Worm (Caenorhabditis elegans) whole organism, midembryonic: Measurements from ENCODE around the gene srb-12.

Experiments used
- T22C8.4 ChIP-seq: fragments of 200-800 bp; sonication (Bioruptor generic); IDR thresholded peaks from 2 replicates; pipeline ENCODE4 v1.3.6; 2022; ENCODE audit warnings: missing genetic modification characterization, missing compliant biosample characterization
- cog-1 ChIP-seq: sonication (generic microtip); optimal IDR thresholded peaks from 2 replicates; lab custom pipeline; 2016; ENCODE audit warnings: missing genetic modification characterization, missing compliant biosample characterization
- flt-1 ChIP-seq: fragments of 200-800 bp; sonication (Bioruptor generic); IDR thresholded peaks from 2 replicates; pipeline ENCODE4 v1.3.6; 2022; ENCODE audit warnings: missing genetic modification characterization, missing compliant biosample characterization
- klf-2 ChIP-seq: fragments of 200-800 bp; sonication (Bioruptor generic); conservative IDR thresholded peaks from 2 replicates; pipeline ENCODE4 v1.3.6; 2022; ENCODE audit warnings: missing genetic modification reagents, missing genetic modification characterization, missing compliant biosample characterization
- med-1 ChIP-seq: sonication (generic microtip); optimal IDR thresholded peaks from 2 replicates; lab custom pipeline; 2017; ENCODE audit warnings: missing genetic modification characterization, mild to moderate bottlenecking, missing compliant biosample characterization, antibody characterized with exemption, missing genetic modification reagents; ENCODE audit not compliant: insufficient read depth
- ref-1 ChIP-seq: fragments of 200-800 bp; sonication (Bioruptor generic); conservative IDR thresholded peaks from 2 replicates; pipeline ENCODE4 v1.3.6; 2022; ENCODE audit warnings: missing genetic modification reagents, missing genetic modification characterization, missing compliant biosample characterization
- tab-1 ChIP-seq: fragments of 200-800 bp; sonication (Bioruptor generic); IDR thresholded peaks from 2 replicates; pipeline ENCODE4 v1.3.6; 2022; ENCODE audit warnings: missing genetic modification characterization, missing compliant biosample characterization
- ztf-23 ChIP-seq: fragments of 200-800 bp; sonication (Bioruptor generic); IDR thresholded peaks from 2 replicates; pipeline ENCODE4 v1.3.6; 2022; ENCODE audit warnings: missing genetic modification reagents, missing genetic modification characterization, missing compliant biosample characterization
- ztf-29 ChIP-seq: fragments of 200-800 bp; sonication (Bioruptor generic); IDR thresholded peaks from 2 replicates; pipeline ENCODE4 v1.3.6; 2022; ENCODE audit warnings: missing genetic modification reagents, missing genetic modification characterization, missing compliant biosample characterization

Gene srb-12

ce11 chrII:5154540-5154939 lies at the start of gene srb-12:
Gene srb-12 (minus strand): TSS chrII:5154640.
- TF ChIP-seq T22C8.4: no peak
- TF ChIP-seq ref-1 (GFP tag; lab: Robert Waterston, UW): no peak

ce11 chrII:5202930-5203329 lies 48.5 kb upstream of the srb-12 start, which contains the start of gene ampd-1:
Gene ampd-1 (plus strand): TSS chrII:5203322.
- no peak for TF ChIP-seq cog-1 (tag; lab: Kevin White, UChicago)
- no peak for TF ChIP-seq ztf-29 (GFP tag; lab: Robert Waterston, UW)
- no peak for TF ChIP-seq T22C8.4
- TF ChIP-seq med-1 (GFP tag; lab: Kevin White, UChicago): no peak
- no peak for TF ChIP-seq ref-1 (GFP tag; lab: Robert Waterston, UW)
- no peak for TF ChIP-seq tab-1 (GFP tag; lab: Robert Waterston, UW)
- TF ChIP-seq ztf-23 (GFP tag; lab: Robert Waterston, UW): no peak

DNA sequence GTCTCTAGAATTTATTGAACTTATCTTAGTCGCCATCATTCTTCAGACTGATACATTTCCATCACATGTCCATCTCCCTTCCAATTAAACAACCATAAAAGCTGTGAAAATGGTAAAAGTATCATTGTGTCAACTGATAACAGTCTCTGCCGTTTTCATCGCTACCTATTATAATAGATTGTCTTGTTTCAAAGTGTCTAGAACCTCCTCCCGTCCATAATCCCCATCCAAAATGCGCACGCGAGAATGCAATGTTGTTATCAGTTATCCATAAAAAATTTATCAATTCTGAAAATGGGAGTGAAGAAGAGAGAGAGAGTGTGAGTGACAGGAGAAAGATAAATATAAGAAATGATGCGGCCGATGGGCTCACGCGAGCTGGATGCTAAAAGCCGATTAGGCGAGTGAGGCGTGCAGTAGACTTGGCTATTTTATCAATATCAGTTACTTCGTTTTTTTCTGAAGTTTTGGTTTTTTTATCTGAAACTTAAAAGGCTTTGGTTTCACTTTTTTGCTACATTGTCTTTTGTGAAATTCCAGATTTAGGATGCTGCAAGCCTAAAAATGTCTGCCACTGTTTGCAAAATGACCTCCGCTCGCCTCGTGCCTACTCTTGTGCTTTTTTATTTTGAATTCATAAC lies 47.6 kb upstream of the srb-12 start:
- TF ChIP-seq T22C8.4: no peak
- no peak for TF ChIP-seq flt-1 (GFP tag; lab: Robert Waterston, UW)
- TF ChIP-seq ztf-29 (GFP tag; lab: Robert Waterston, UW): no peak
- no peak for TF ChIP-seq klf-2 (GFP tag; lab: Robert Waterston, UW)
- no peak for TF ChIP-seq tab-1 (GFP tag; lab: Robert Waterston, UW)
- TF ChIP-seq ref-1 (GFP tag; lab: Robert Waterston, UW): no peak
- TF ChIP-seq ztf-23 (GFP tag; lab: Robert Waterston, UW): no peak
- TF ChIP-seq med-1 (GFP tag; lab: Kevin White, UChicago): no peak
- no peak for TF ChIP-seq cog-1 (tag; lab: Kevin White, UChicago)

DNA sequence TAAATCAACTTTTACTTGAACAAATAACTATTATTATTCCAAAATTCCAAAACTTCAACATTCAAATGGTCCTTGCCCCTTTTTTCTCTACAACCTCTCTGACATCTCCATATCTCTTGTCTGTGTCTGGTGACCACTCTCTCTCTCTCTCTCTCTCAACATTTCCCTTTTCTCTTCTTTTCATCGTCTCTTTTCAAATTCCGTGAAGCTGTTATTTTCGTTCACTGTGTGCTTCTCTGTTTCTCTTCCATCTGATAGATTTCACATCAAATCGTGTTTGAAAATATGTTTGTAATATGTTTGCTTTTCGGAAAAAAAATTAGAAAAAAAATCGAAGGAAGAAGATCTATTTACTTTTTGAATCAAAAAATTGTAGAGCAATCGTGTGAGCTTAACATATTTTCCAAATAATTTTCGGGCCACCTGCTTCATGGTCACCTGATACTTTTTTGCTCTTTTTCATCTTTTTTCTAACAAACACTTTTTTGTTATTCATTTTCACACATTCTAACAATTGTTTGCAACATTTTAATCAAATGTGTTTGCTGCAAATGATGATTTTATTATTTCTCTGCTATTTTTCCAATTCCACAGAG lies 46.6 kb upstream of the srb-12 start:
- TF ChIP-seq klf-2 (GFP tag; lab: Robert Waterston, UW) (no peak), flt-1 (GFP tag; lab: Robert Waterston, UW) (no peak), cog-1 (tag; lab: Kevin White, UChicago) (no peak), ztf-29 (GFP tag; lab: Robert Waterston, UW) (no peak), tab-1 (GFP tag; lab: Robert Waterston, UW) (no peak)

DNA sequence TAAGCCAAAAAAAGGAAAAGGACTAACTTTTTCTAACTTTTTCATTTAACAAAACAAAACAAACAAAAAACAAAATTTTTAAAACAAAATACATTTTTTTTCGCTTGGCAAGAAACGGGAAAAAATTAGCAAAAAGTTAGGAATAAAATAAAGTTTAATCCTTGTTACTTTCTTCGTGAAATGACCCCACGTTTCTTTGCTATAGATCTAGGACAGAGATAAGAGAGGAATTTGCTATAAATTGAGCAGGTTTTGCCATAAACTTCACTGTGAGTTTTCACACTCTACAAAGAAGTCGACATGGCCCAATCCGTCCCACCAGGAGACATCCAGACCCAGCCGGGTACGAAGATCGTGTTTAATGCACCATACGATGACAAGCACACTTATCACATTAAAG lies 45.1 kb upstream of the srb-12 start, which contains the start of gene msp-50:
TSS of gene msp-50 (plus strand) at position 301 of the 400 bp plus-strand sequence.
- TF ChIP-seq flt-1 (GFP tag; lab: Robert Waterston, UW) (no peak), cog-1 (tag; lab: Kevin White, UChicago) (no peak), klf-2 (GFP tag; lab: Robert Waterston, UW) (no peak), ref-1 (GFP tag; lab: Robert Waterston, UW) (no peak), med-1 (GFP tag; lab: Kevin White, UChicago) (no peak), ztf-29 (GFP tag; lab: Robert Waterston, UW) (no peak), ztf-23 (GFP tag; lab: Robert Waterston, UW) (no peak), tab-1 (GFP tag; lab: Robert Waterston, UW) (no peak), T22C8.4 (no peak)

DNA sequence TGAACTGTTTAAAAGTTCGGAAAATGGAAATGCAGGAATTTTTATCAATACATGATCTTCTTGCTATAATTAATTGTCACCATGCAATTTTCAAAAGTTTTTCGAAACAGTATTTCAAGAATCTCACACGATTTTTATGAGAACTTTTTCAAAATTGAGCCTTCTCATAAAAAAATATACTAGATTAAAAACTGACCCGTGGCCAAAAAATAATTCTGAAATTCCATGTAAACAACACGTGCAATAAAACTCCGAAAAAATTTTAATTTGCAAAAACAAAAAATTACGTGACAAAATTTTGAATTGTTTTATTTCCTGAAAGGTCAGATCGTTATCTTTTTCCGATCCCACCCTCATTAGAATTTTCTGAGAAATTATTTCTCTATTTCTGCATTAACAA lies 41.1 kb upstream of the srb-12 start, which contains the start of gene C34F11.5:
TSS of gene C34F11.5 (plus strand) at position 301 of the 400 bp plus-strand sequence.
- no peak for TF ChIP-seq T22C8.4
- TF ChIP-seq flt-1 (GFP tag; lab: Robert Waterston, UW): no peak
- no peak for TF ChIP-seq ztf-23 (GFP tag; lab: Robert Waterston, UW)
- TF ChIP-seq ref-1 (GFP tag; lab: Robert Waterston, UW): no peak
- TF ChIP-seq tab-1 (GFP tag; lab: Robert Waterston, UW): no peak
- TF ChIP-seq cog-1 (tag; lab: Kevin White, UChicago): no peak
- no peak for TF ChIP-seq ztf-29 (GFP tag; lab: Robert Waterston, UW)
- no peak for TF ChIP-seq med-1 (GFP tag; lab: Kevin White, UChicago)

ce11 chrII:5194066-5194465 lies 39.6 kb upstream of the srb-12 start, which contains the start of gene msp-49:
Gene msp-49 (plus strand): TSS chrII:5194366.
- no peak for TF ChIP-seq cog-1 (tag; lab: Kevin White, UChicago)
- no peak for TF ChIP-seq ztf-29 (GFP tag; lab: Robert Waterston, UW)
- no peak for TF ChIP-seq klf-2 (GFP tag; lab: Robert Waterston, UW)
- TF ChIP-seq T22C8.4: no peak
- TF ChIP-seq med-1 (GFP tag; lab: Kevin White, UChicago): no peak
- TF ChIP-seq ref-1 (GFP tag; lab: Robert Waterston, UW): no peak
- no peak for TF ChIP-seq flt-1 (GFP tag; lab: Robert Waterston, UW)
- no peak for TF ChIP-seq tab-1 (GFP tag; lab: Robert Waterston, UW)
- no peak for TF ChIP-seq ztf-23 (GFP tag; lab: Robert Waterston, UW)

DNA sequence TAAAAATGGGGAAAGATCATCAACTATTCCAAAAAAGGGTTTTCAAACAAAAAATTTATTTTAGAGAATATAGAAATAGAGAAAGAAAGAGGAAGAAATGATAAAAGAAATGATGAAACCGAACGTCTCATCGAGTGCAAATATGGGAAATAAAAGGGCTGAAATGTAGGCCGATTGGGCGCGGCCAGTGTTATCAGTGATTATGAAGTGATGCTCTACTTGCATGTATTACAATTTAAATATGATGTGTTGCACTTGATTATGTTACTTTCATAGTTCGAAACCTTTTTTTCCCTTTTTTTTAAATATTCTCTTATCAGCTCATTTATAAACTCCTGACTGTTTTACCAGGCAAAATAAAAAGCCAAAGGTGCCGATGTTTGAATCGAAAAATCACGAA lies 37.3 kb upstream of the srb-12 start:
- TF ChIP-seq ztf-23 (GFP tag; lab: Robert Waterston, UW): no peak
- TF ChIP-seq ref-1 (GFP tag; lab: Robert Waterston, UW): no peak
- TF ChIP-seq ztf-29 (GFP tag; lab: Robert Waterston, UW): no peak
- no peak for TF ChIP-seq med-1 (GFP tag; lab: Kevin White, UChicago)
- TF ChIP-seq tab-1 (GFP tag; lab: Robert Waterston, UW): no peak
- no peak for TF ChIP-seq cog-1 (tag; lab: Kevin White, UChicago)
- TF ChIP-seq T22C8.4: no peak
- TF ChIP-seq flt-1 (GFP tag; lab: Robert Waterston, UW): no peak
- no peak for TF ChIP-seq klf-2 (GFP tag; lab: Robert Waterston, UW)

ce11 chrII:5187934-5188333 lies 33.5 kb upstream of the srb-12 start:
- TF ChIP-seq T22C8.4 (no peak), flt-1 (GFP tag; lab: Robert Waterston, UW) (no peak), klf-2 (GFP tag; lab: Robert Waterston, UW) (no peak), ztf-29 (GFP tag; lab: Robert Waterston, UW) (no peak)
